Worm (Caenorhabditis elegans): ENCODE data around the gene dnj-18.

Gene dnj-18

DNA sequence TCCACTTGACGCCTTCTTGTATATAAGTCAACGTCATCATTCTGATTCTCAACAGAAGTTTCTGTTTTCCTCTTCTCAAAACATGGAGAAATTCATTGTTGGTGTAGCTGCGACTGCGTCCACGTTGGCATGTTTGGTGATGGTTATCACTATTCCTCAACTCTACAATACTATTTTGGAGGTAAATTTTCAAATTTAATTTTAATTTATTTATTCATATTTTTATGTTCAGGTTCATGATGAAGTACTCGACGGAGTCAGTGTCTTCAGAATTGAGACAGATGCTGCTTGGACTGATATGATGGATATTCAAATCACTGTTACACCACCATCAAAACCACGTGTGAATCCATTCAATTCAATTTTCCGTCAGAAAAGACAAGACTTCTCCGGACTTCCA, 50.2 kb downstream of the dnj-18 start, which contains the start of gene col-89:
TSS of gene col-89 (plus strand) at position 19 of the 400 bp plus-strand sequence.
- TF ChIP-seq nhr-11 (tag; optimal IDR thresholded peaks at IDR 0.05): no peak
- no peak for TF ChIP-seq unc-98 (GFP tag; IDR thresholded peaks at IDR 0.05)
- no peak for TF ChIP-seq lir-3 (tag; optimal IDR thresholded peaks at IDR 0.05; ENCODE audit: poor library complexity)
- no peak for TF ChIP-seq fkh-4 (tag; optimal IDR thresholded peaks at IDR 0.05; ENCODE audit: borderline replicate concordance)
- no peak for TF ChIP-seq efl-1 (optimal IDR thresholded peaks at IDR 0.05)
- TF ChIP-seq efl-1 (GFP tag; optimal IDR thresholded peaks at IDR 0.05 in 1 of 2): peak in 1 of 2 experiments; percentile 66
- TF ChIP-seq lin-39 (tag; optimal IDR thresholded peaks at IDR 0.05): no peak
- no peak for TF ChIP-seq zip-4 (GFP tag; optimal IDR thresholded peaks at IDR 0.05)

DNA sequence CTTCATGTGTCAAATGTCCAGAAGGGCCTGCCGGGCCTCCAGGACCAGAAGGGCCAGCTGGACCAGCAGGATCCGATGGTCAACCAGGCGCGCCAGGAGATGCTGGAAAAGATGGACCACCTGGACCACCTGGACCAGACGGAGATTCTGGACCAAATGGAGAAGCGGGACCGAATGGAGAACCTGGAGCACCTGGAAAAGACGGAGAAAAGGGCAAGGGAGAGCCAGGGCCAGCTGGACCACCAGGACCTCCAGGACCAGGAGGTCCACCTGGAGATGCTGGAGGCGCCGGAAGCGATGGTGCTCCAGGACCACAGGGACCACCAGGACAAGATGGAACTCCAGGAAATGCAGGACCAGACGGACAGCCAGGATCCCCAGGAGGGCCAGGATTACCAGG, 50.7 kb downstream of the dnj-18 start:
- no peak for TF ChIP-seq dsc-1 (tag; optimal IDR thresholded peaks at IDR 0.05)
- TF ChIP-seq efl-1 (optimal IDR thresholded peaks at IDR 0.05): no peak
- TF ChIP-seq efl-1 (GFP tag; optimal IDR thresholded peaks at IDR 0.05 in 1 of 2): peak in 1 of 2 experiments; percentile 10
